Worm (Caenorhabditis elegans) whole organism, L4 larva: ENCODE data around the gene T10H9.8.
A peak's percentile ranks its signal among the peaks of the same experiment; 100 is the strongest.

Experiments
- F10B5.3 ChIP-seq: sonication (generic microtip); optimal IDR thresholded peaks from 2 replicates; lab custom pipeline; 2016; ENCODE audit warnings: mild to moderate bottlenecking, missing genetic modification characterization, missing compliant biosample characterization
- F26F4.8 ChIP-seq: fragments of 200-800 bp; sonication (Bioruptor generic); conservative IDR thresholded peaks from 2 replicates; pipeline ENCODE4 v1.3.6; 2022; ENCODE audit warnings: missing genetic modification characterization, missing compliant biosample characterization
- F49E8.2 ChIP-seq: sonication (generic microtip); optimal IDR thresholded peaks from 2 replicates; lab custom pipeline; 2016; ENCODE audit warnings: missing compliant biosample characterization, mild to moderate bottlenecking, missing genetic modification characterization, borderline replicate concordance
- T20F7.1 ChIP-seq: fragments of 200-800 bp; sonication (Bioruptor generic); optimal IDR thresholded peaks from 2 replicates; lab custom pipeline; 2018; ENCODE audit warnings: mild to moderate bottlenecking, missing genetic modification characterization, missing compliant biosample characterization
- T26A8.4 ChIP-seq: fragments of 200-800 bp; sonication (Bioruptor generic); IDR thresholded peaks from 2 replicates; pipeline ENCODE4 v1.3.6; 2022; ENCODE audit warnings: missing genetic modification characterization, missing compliant biosample characterization
- Y105C5A.15 ChIP-seq: fragments of 200-800 bp; sonication (Bioruptor generic); IDR thresholded peaks from 2 replicates; pipeline ENCODE4 v1.3.6; 2022; ENCODE audit warnings: missing genetic modification characterization, missing compliant biosample characterization
- Y5F2A.4 ChIP-seq: fragments of 200-800 bp; sonication (Bioruptor generic); optimal IDR thresholded peaks from 2 replicates; lab custom pipeline; 2018; ENCODE audit warnings: mild to moderate bottlenecking, missing genetic modification characterization, missing compliant biosample characterization
- Y75B8A.6 ChIP-seq: fragments of 200-800 bp; sonication (Bioruptor generic); IDR thresholded peaks from 2 replicates; pipeline ENCODE4 v1.3.6; 2022; ENCODE audit warnings: missing genetic modification reagents, missing genetic modification characterization, missing compliant biosample characterization
- aha-1 ChIP-seq: fragments of 150-350 bp; peaks from one replicate; lab custom pipeline; 2014; ENCODE audit warnings: missing biosample characterization, missing genetic modification characterization
- ama-1 ChIP-seq: fragments of 150-350 bp; optimal IDR thresholded peaks from 2 replicates; lab custom pipeline; 2014; ENCODE audit warnings: inconsistent platforms, mixed read lengths
- arid-1 ChIP-seq: fragments of 200-800 bp; sonication (Bioruptor generic); conservative IDR thresholded peaks from 2 replicates; pipeline ENCODE4 v1.3.6; 2022; ENCODE audit warnings: missing genetic modification reagents, missing genetic modification characterization, missing compliant biosample characterization
- ceh-82 ChIP-seq: sonication (generic microtip); optimal IDR thresholded peaks from 2 replicates; lab custom pipeline; 2017; ENCODE audit warnings: missing biosample characterization, missing genetic modification characterization
- cey-2 ChIP-seq: sonication (generic microtip); optimal IDR thresholded peaks from 3 replicates; lab custom pipeline; 2017; ENCODE audit warnings: missing genetic modification characterization, mild to moderate bottlenecking, missing compliant biosample characterization, antibody characterized with exemption, borderline replicate concordance; ENCODE audit not compliant: insufficient read depth
- ctbp-1 ChIP-seq: fragments of 200-800 bp; sonication (Bioruptor generic); IDR thresholded peaks from 2 replicates; pipeline ENCODE4 v1.3.6; 2022; ENCODE audit warnings: missing genetic modification reagents, missing genetic modification characterization, missing compliant biosample characterization
- daf-12 ChIP-seq: fragments of 150-350 bp; optimal IDR thresholded peaks from 2 replicates; lab custom pipeline; 2014; ENCODE audit warnings: missing biosample characterization, missing genetic modification reagents, missing genetic modification characterization
- dmd-6 ChIP-seq: fragments of 200-800 bp; sonication (Bioruptor generic); IDR thresholded peaks from 2 replicates; pipeline ENCODE4 v1.3.6; 2022; ENCODE audit warnings: missing genetic modification reagents, missing genetic modification characterization, missing compliant biosample characterization
- dmd-8 ChIP-seq: fragments of 200-800 bp; sonication (Bioruptor generic); IDR thresholded peaks from 2 replicates; pipeline ENCODE4 v1.3.6; 2022; ENCODE audit warnings: missing genetic modification characterization, missing compliant biosample characterization
- dmd-9 ChIP-seq: fragments of 200-800 bp; sonication (Bioruptor generic); IDR thresholded peaks from 2 replicates; pipeline ENCODE4 v1.3.6; 2022; ENCODE audit warnings: missing genetic modification reagents, missing genetic modification characterization, missing compliant biosample characterization
- duxl-1 ChIP-seq: sonication (generic microtip); optimal IDR thresholded peaks from 2 replicates; lab custom pipeline; 2016; ENCODE audit warnings: mild to moderate bottlenecking, missing genetic modification characterization, moderate library complexity, missing compliant biosample characterization; ENCODE audit not compliant: poor library complexity
- dve-1 ChIP-seq: sonication (generic microtip); optimal IDR thresholded peaks from 2 replicates; lab custom pipeline; 2017; ENCODE audit warnings: antibody characterized with exemption, mild to moderate bottlenecking, missing genetic modification characterization, missing compliant biosample characterization; ENCODE audit not compliant: insufficient read depth
- hlh-11 ChIP-seq: fragments of 200-800 bp; sonication (Bioruptor generic); optimal IDR thresholded peaks from 2 replicates; lab custom pipeline; 2018; ENCODE audit warnings: mild to moderate bottlenecking, missing genetic modification characterization, missing compliant biosample characterization
- hmg-1.1 ChIP-seq: fragments of 200-800 bp; sonication (Bioruptor generic); IDR thresholded peaks from 2 replicates; pipeline ENCODE4 v1.3.6; 2022; ENCODE audit warnings: missing genetic modification reagents, missing genetic modification characterization, missing compliant biosample characterization
- jun-1 ChIP-seq: fragments of 150-350 bp; optimal IDR thresholded peaks from 2 replicates; lab custom pipeline; 2014; ENCODE audit warnings: missing biosample characterization, missing genetic modification reagents, missing genetic modification characterization
- lin-1 ChIP-seq: fragments of 200-800 bp; sonication (Bioruptor generic); IDR thresholded peaks from 2 replicates; pipeline ENCODE4 v1.3.6; 2022; ENCODE audit warnings: missing genetic modification reagents, missing genetic modification characterization, missing compliant biosample characterization
- lin-13 ChIP-seq: fragments of 150-350 bp; optimal IDR thresholded peaks from 2 replicates; lab custom pipeline; 2014; ENCODE audit warnings: missing biosample characterization, missing genetic modification reagents, missing genetic modification characterization
- lin-29 ChIP-seq: fragments of 200-800 bp; sonication (Bioruptor generic); IDR thresholded peaks from 2 replicates; pipeline ENCODE4 v1.3.6; 2022; ENCODE audit warnings: missing genetic modification reagents, missing genetic modification characterization, missing compliant biosample characterization
- lir-3 ChIP-seq: sonication (generic microtip); optimal IDR thresholded peaks from 2 replicates; lab custom pipeline; 2016; ENCODE audit warnings: mild to moderate bottlenecking, missing genetic modification characterization, missing compliant biosample characterization
- lsy-2 ChIP-seq, 2 experiments: fragments of 150-350 bp in 1 of 2; sonication (generic microtip) in 1 of 2; optimal IDR thresholded peaks; 2 replicates each; lab custom pipeline; 2014 to 2017; ENCODE audit warnings: missing biosample characterization in 2 of 2, missing genetic modification characterization in 2 of 2
- madf-5 ChIP-seq, 2 experiments: fragments of 200-800 bp; sonication (Bioruptor generic); IDR thresholded peaks; 2 replicates each; pipeline ENCODE4 v1.3.6; 2022; ENCODE audit warnings: missing compliant biosample characterization in 2 of 2, missing genetic modification characterization in 2 of 2
- madf-9 ChIP-seq: fragments of 200-800 bp; sonication (Bioruptor generic); conservative IDR thresholded peaks from 2 replicates; pipeline ENCODE4 v1.3.6; 2022; ENCODE audit warnings: missing genetic modification reagents, missing genetic modification characterization, missing compliant biosample characterization
- mdt-29 ChIP-seq: fragments of 200-800 bp; sonication (Bioruptor generic); IDR thresholded peaks from 2 replicates; pipeline ENCODE4 v1.3.6; 2022; ENCODE audit warnings: missing genetic modification reagents, missing genetic modification characterization, missing compliant biosample characterization
- mep-1 ChIP-seq: fragments of 150-350 bp; sonication (generic microtip); optimal IDR thresholded peaks from 3 replicates; lab custom pipeline; 2014; ENCODE audit warnings: missing biosample characterization, missing genetic modification characterization
- mes-2 ChIP-seq: sonication (generic microtip); optimal IDR thresholded peaks from 2 replicates; lab custom pipeline; 2016; ENCODE audit warnings: missing genotype, mild to moderate bottlenecking, missing genetic modification characterization, missing compliant biosample characterization; ENCODE audit not compliant: poor library complexity, severe bottlenecking
- nhr-111 ChIP-seq: fragments of 200-800 bp; sonication (Bioruptor generic); optimal IDR thresholded peaks from 2 replicates; lab custom pipeline; 2018; ENCODE audit warnings: mild to moderate bottlenecking, missing genetic modification characterization, missing compliant biosample characterization
- nhr-237 ChIP-seq: sonication (generic microtip); optimal IDR thresholded peaks from 2 replicates; lab custom pipeline; 2017; ENCODE audit warnings: missing biosample characterization, missing genetic modification characterization
- nhr-25 ChIP-seq: sonication (generic microtip); optimal IDR thresholded peaks from 2 replicates; lab custom pipeline; 2017; ENCODE audit warnings: missing genetic modification characterization, mild to moderate bottlenecking, missing compliant biosample characterization, antibody characterized with exemption, moderate library complexity, borderline replicate concordance; ENCODE audit not compliant: insufficient read depth
- nhr-48 ChIP-seq: sonication (generic microtip); optimal IDR thresholded peaks from 2 replicates; lab custom pipeline; 2016; ENCODE audit warnings: mild to moderate bottlenecking, missing genetic modification characterization, missing compliant biosample characterization
- nhr-6 ChIP-seq: fragments of 150-350 bp; optimal IDR thresholded peaks from 2 replicates; lab custom pipeline; 2014; ENCODE audit warnings: missing biosample characterization, missing genetic modification characterization
- pha-4 ChIP-seq, 2 experiments: fragments of 150-350 bp in 1 of 2; fragments of 200-800 bp in 1 of 2; sonication (Bioruptor generic) in 1 of 2; IDR thresholded peaks in 1 of 2; optimal IDR thresholded peaks in 1 of 2; 2 replicates each; pipeline versions ENCODE4 v1.3.6 to Lab custom; 2014 to 2022; ENCODE audit warnings: missing genetic modification characterization in 2 of 2, missing genetic modification reagents in 2 of 2, missing biosample characterization in 1 of 2, missing compliant biosample characterization in 1 of 2
- php-3 ChIP-seq: fragments of 200-800 bp; sonication (Bioruptor generic); IDR thresholded peaks from 2 replicates; pipeline ENCODE4 v1.3.6; 2022; ENCODE audit warnings: missing genetic modification reagents, missing genetic modification characterization, missing compliant biosample characterization
- saeg-2 ChIP-seq: fragments of 200-800 bp; sonication (Bioruptor generic); IDR thresholded peaks from 2 replicates; pipeline ENCODE4 v1.3.6; 2022; ENCODE audit warnings: missing genetic modification reagents, missing genetic modification characterization, missing compliant biosample characterization
- skn-1 ChIP-seq: fragments of 150-350 bp; optimal IDR thresholded peaks from 2 replicates; lab custom pipeline; 2014; ENCODE audit warnings: missing biosample characterization, missing genetic modification characterization
- snpc-1.2 ChIP-seq: fragments of 200-800 bp; sonication (Bioruptor generic); IDR thresholded peaks from 2 replicates; pipeline ENCODE4 v1.3.6; 2022; ENCODE audit warnings: missing genetic modification reagents, missing genetic modification characterization, missing compliant biosample characterization
- snpc-4 ChIP-seq: fragments of 150-350 bp; optimal IDR thresholded peaks from 2 replicates; lab custom pipeline; 2014; ENCODE audit warnings: missing biosample characterization, missing genetic modification characterization
- tag-97 ChIP-seq: fragments of 200-800 bp; sonication (Bioruptor generic); IDR thresholded peaks from 2 replicates; pipeline ENCODE4 v1.3.6; 2022; ENCODE audit warnings: missing genetic modification characterization, missing compliant biosample characterization
- unc-130 ChIP-seq: sonication (generic microtip); optimal IDR thresholded peaks from 2 replicates; lab custom pipeline; 2016; ENCODE audit warnings: missing genetic modification reagents, missing genetic modification characterization, missing compliant biosample characterization
- unc-39 ChIP-seq: sonication (generic microtip); optimal IDR thresholded peaks from 2 replicates; lab custom pipeline; 2017; ENCODE audit warnings: missing biosample characterization, missing genetic modification characterization
- vab-7 ChIP-seq: fragments of 200-800 bp; sonication (Bioruptor generic); IDR thresholded peaks from 2 replicates; pipeline ENCODE4 v1.3.6; 2022; ENCODE audit warnings: missing genetic modification reagents, missing genetic modification characterization, missing compliant biosample characterization
- ztf-11 ChIP-seq: fragments of 150-350 bp; optimal IDR thresholded peaks from 2 replicates; lab custom pipeline; 2014; ENCODE audit warnings: missing biosample characterization, missing genetic modification characterization
- ztf-7 ChIP-seq: fragments of 150-350 bp; optimal IDR thresholded peaks from 2 replicates; lab custom pipeline; 2014; ENCODE audit warnings: missing biosample characterization, missing genetic modification characterization

The T10H9.8 gene

ce11 chrV:6656451-6657115 is 4.4 kb downstream of the T10H9.8 start, which contains the start of gene snb-1 (continued):
- no peak for TF ChIP-seq ztf-7 (tag; lab: Kevin White, UChicago)
- TF ChIP-seq lsy-2 (tag; optimal IDR thresholded peaks at IDR 0.05; lab: Kevin White, UChicago): peak in 1 of 2 experiments; percentile 80
- TF ChIP-seq Y5F2A.4 (GFP tag; lab: Kevin White, UChicago): no peak
- TF ChIP-seq duxl-1 (tag; lab: Kevin White, UChicago): no peak
- TF ChIP-seq lin-13: peak; percentile 69
- no peak for TF ChIP-seq unc-130 (GFP tag; lab: Kevin White, UChicago)
- no peak for TF ChIP-seq ztf-11 (tag; lab: Kevin White, UChicago)
- TF ChIP-seq nhr-6 (tag; lab: Kevin White, UChicago): peak; percentile 34
- no peak for TF ChIP-seq snpc-1.2
- TF ChIP-seq F10B5.3: no peak
- no peak for TF ChIP-seq nhr-111 (GFP tag; lab: Kevin White, UChicago)
- no peak for TF ChIP-seq lir-3 (tag; lab: Kevin White, UChicago)
- peak; percentile 61 for TF ChIP-seq T20F7.1 (GFP tag; lab: Kevin White, UChicago)
- no peak for TF ChIP-seq saeg-2 (GFP tag; lab: Robert Waterston, UW)
- TF ChIP-seq lin-29: no peak
- TF ChIP-seq Y105C5A.15: no peak
- peak; percentile 71 for TF ChIP-seq hlh-11 (tag; lab: Kevin White, UChicago)
- no peak for TF ChIP-seq dmd-9 (GFP tag; lab: Robert Waterston, UW)
- TF ChIP-seq madf-5 (GFP tag; IDR thresholded peaks at IDR 0.05; lab: Robert Waterston, UW): no peak
- TF ChIP-seq mep-1 (tag; lab: Kevin White, UChicago): peak; percentile 69
- no peak for TF ChIP-seq php-3 (GFP tag; lab: Robert Waterston, UW)
- no peak for TF ChIP-seq ceh-82
- TF ChIP-seq tag-97 (GFP tag; lab: Robert Waterston, UW): no peak
- peak; percentile 40 for TF ChIP-seq ama-1
- peak; percentile 70 for TF ChIP-seq mes-2
- TF ChIP-seq ctbp-1 (GFP tag; lab: Robert Waterston, UW): no peak
- TF ChIP-seq nhr-237 (tag; lab: Kevin White, UChicago): no peak
- TF ChIP-seq unc-39 (tag; lab: Kevin White, UChicago): no peak
- no peak for TF ChIP-seq dmd-8
- peak; percentile 13 for TF ChIP-seq dve-1 (tag; lab: Kevin White, UChicago)
- no peak for TF ChIP-seq cey-2
- no peak for TF ChIP-seq snpc-4 (tag; lab: Kevin White, UChicago)
- TF ChIP-seq jun-1 (tag; lab: Kevin White, UChicago): no peak
- TF ChIP-seq pha-4 (GFP tag; IDR thresholded peaks at IDR 0.05; lab: Robert Waterston, UW): no peak
- no peak for TF ChIP-seq pha-4 (tag; optimal IDR thresholded peaks at IDR 0.05; lab: Kevin White, UChicago)
- TF ChIP-seq vab-7: no peak
- TF ChIP-seq lin-1: no peak
- TF ChIP-seq nhr-48 (tag; lab: Kevin White, UChicago): peak; percentile 38
- no peak for TF ChIP-seq T26A8.4 (GFP tag; lab: Robert Waterston, UW)
- no peak for TF ChIP-seq aha-1 (tag; lab: Kevin White, UChicago)
- TF ChIP-seq dmd-6 (GFP tag; lab: Robert Waterston, UW): peak; percentile 23; the same call in 1 of the 2 replicates
- TF ChIP-seq F49E8.2 (tag; lab: Kevin White, UChicago): no peak
- TF ChIP-seq Y75B8A.6 (GFP tag; lab: Robert Waterston, UW): no peak
- no peak for TF ChIP-seq arid-1 (GFP tag; lab: Robert Waterston, UW)
- no peak for TF ChIP-seq F26F4.8
- no peak for TF ChIP-seq daf-12 (tag; lab: Kevin White, UChicago)
- TF ChIP-seq skn-1 (tag; lab: Kevin White, UChicago): no peak
- TF ChIP-seq madf-9: no peak
- TF ChIP-seq mdt-29 (GFP tag; lab: Robert Waterston, UW): no peak
- peak; percentile 39 for TF ChIP-seq hmg-1.1
- TF ChIP-seq nhr-25 (tag; lab: Kevin White, UChicago): peak; percentile 74
